Worm (Caenorhabditis elegans) whole organism, L1 larva: Measurements from ENCODE around the gene prk-2.

Experiments
- egl-27 ChIP-seq, 2 experiments: fragments of 150-350 bp in 1 of 2; sonication (generic microtip); optimal IDR thresholded peaks; 3 replicates each; lab custom pipeline; 2017 to 2018; ENCODE audit warnings: missing biosample characterization in 2 of 2, missing genetic modification characterization in 2 of 2, missing genetic modification reagents in 2 of 2
- fos-1 ChIP-seq: fragments of 150-350 bp; optimal IDR thresholded peaks from 2 replicates; lab custom pipeline; 2014; ENCODE audit warnings: missing biosample characterization, missing genetic modification characterization
- lin-13 ChIP-seq: fragments of 150-350 bp; optimal IDR thresholded peaks from 2 replicates; lab custom pipeline; 2014; ENCODE audit warnings: missing biosample characterization, missing genetic modification reagents, missing genetic modification characterization
- nhr-12 ChIP-seq: sonication (generic microtip); optimal IDR thresholded peaks from 2 replicates; lab custom pipeline; 2017; ENCODE audit warnings: missing biosample characterization, missing genetic modification characterization
- rnt-1 ChIP-seq: sonication (generic microtip); optimal IDR thresholded peaks from 2 replicates; lab custom pipeline; 2016; ENCODE audit warnings: mild to moderate bottlenecking, missing genetic modification characterization, moderate library complexity, missing compliant biosample characterization
- snpc-4 ChIP-seq: fragments of 150-350 bp; optimal IDR thresholded peaks from 2 replicates; lab custom pipeline; 2014; ENCODE audit warnings: missing biosample characterization, missing genetic modification characterization
- unc-98 ChIP-seq: fragments of 200-800 bp; sonication (Bioruptor generic); IDR thresholded peaks from 2 replicates; pipeline ENCODE4 v1.3.6; 2022; ENCODE audit warnings: missing genetic modification characterization, missing compliant biosample characterization

ce11 chrIII:3322317-3323010 is 47.5 kb downstream of the prk-2 start, which contains the start of gene phf-15:
- TF ChIP-seq rnt-1 (no peak), snpc-4 (tag; lab: Kevin White, UChicago) (no peak), lin-13 (no peak), egl-27 (tag; optimal IDR thresholded peaks at IDR 0.05; lab: Kevin White, UChicago) (no peak), nhr-12 (tag; lab: Kevin White, UChicago) (no peak), unc-98 (no peak), fos-1 (tag; lab: Kevin White, UChicago) (no peak)
